Worm (Caenorhabditis elegans) whole organism, L4 larva: Measurements from ENCODE around the gene efn-3.
A peak's percentile ranks its signal among the peaks of the same experiment; 100 is the strongest.

Experiments used
- D1046.2 ChIP-seq: fragments of 200-800 bp; sonication (Bioruptor generic); IDR thresholded peaks from 2 replicates; pipeline ENCODE4 v1.3.6; 2022; ENCODE audit warnings: missing genetic modification characterization, missing compliant biosample characterization
- F49E8.2 ChIP-seq: sonication (generic microtip); optimal IDR thresholded peaks from 2 replicates; lab custom pipeline; 2016; ENCODE audit warnings: missing compliant biosample characterization, mild to moderate bottlenecking, missing genetic modification characterization, borderline replicate concordance
- R02D3.7 ChIP-seq: fragments of 150-350 bp; sonication (generic microtip); optimal IDR thresholded peaks from 3 replicates; lab custom pipeline; 2014; ENCODE audit warnings: missing biosample characterization, missing genetic modification characterization
- T20F7.1 ChIP-seq: fragments of 200-800 bp; sonication (Bioruptor generic); optimal IDR thresholded peaks from 2 replicates; lab custom pipeline; 2018; ENCODE audit warnings: mild to moderate bottlenecking, missing genetic modification characterization, missing compliant biosample characterization
- T26A8.4 ChIP-seq: fragments of 200-800 bp; sonication (Bioruptor generic); IDR thresholded peaks from 2 replicates; pipeline ENCODE4 v1.3.6; 2022; ENCODE audit warnings: missing genetic modification characterization, missing compliant biosample characterization
- Y105C5A.15 ChIP-seq: fragments of 200-800 bp; sonication (Bioruptor generic); IDR thresholded peaks from 2 replicates; pipeline ENCODE4 v1.3.6; 2022; ENCODE audit warnings: missing genetic modification characterization, missing compliant biosample characterization
- Y5F2A.4 ChIP-seq: fragments of 200-800 bp; sonication (Bioruptor generic); optimal IDR thresholded peaks from 2 replicates; lab custom pipeline; 2018; ENCODE audit warnings: mild to moderate bottlenecking, missing genetic modification characterization, missing compliant biosample characterization
- ZK546.5 ChIP-seq, 2 experiments: sonication (generic microtip); optimal IDR thresholded peaks; 2 replicates each; lab custom pipeline; 2017; ENCODE audit warnings: missing biosample characterization in 2 of 2, missing genetic modification characterization in 2 of 2
- aha-1 ChIP-seq: fragments of 150-350 bp; peaks from one replicate; lab custom pipeline; 2014; ENCODE audit warnings: missing biosample characterization, missing genetic modification characterization
- aly-2 ChIP-seq: sonication (generic microtip); optimal IDR thresholded peaks from 2 replicates; lab custom pipeline; 2018; ENCODE audit warnings: missing biosample characterization, missing genetic modification characterization
- ceh-28 ChIP-seq: fragments of 150-350 bp; optimal IDR thresholded peaks from 2 replicates; lab custom pipeline; 2014; ENCODE audit warnings: missing biosample characterization, missing genetic modification reagents, missing genetic modification characterization
- ceh-32 ChIP-seq: sonication (generic microtip); optimal IDR thresholded peaks from 2 replicates; lab custom pipeline; 2016; ENCODE audit warnings: mild to moderate bottlenecking, missing genetic modification characterization, missing compliant biosample characterization; ENCODE audit not compliant: poor library complexity
- ceh-62 ChIP-seq: sonication (generic microtip); optimal IDR thresholded peaks from 2 replicates; lab custom pipeline; 2017; ENCODE audit warnings: missing biosample characterization, missing genetic modification characterization
- daf-12 ChIP-seq: fragments of 150-350 bp; optimal IDR thresholded peaks from 2 replicates; lab custom pipeline; 2014; ENCODE audit warnings: missing biosample characterization, missing genetic modification reagents, missing genetic modification characterization
- daf-8 ChIP-seq: fragments of 200-800 bp; sonication (Bioruptor generic); IDR thresholded peaks from 2 replicates; pipeline ENCODE4 v1.3.6; 2022; ENCODE audit warnings: missing genetic modification characterization, missing compliant biosample characterization
- dmd-9 ChIP-seq: fragments of 200-800 bp; sonication (Bioruptor generic); IDR thresholded peaks from 2 replicates; pipeline ENCODE4 v1.3.6; 2022; ENCODE audit warnings: missing genetic modification reagents, missing genetic modification characterization, missing compliant biosample characterization
- dve-1 ChIP-seq: sonication (generic microtip); optimal IDR thresholded peaks from 2 replicates; lab custom pipeline; 2017; ENCODE audit warnings: antibody characterized with exemption, mild to moderate bottlenecking, missing genetic modification characterization, missing compliant biosample characterization; ENCODE audit not compliant: insufficient read depth
- egl-27 ChIP-seq: sonication (generic microtip); optimal IDR thresholded peaks from 3 replicates; lab custom pipeline; 2017; ENCODE audit warnings: missing biosample characterization, missing genetic modification reagents, missing genetic modification characterization
- egl-43 ChIP-seq: fragments of 200-800 bp; sonication (Bioruptor generic); IDR thresholded peaks from 2 replicates; pipeline ENCODE4 v1.3.6; 2022; ENCODE audit warnings: missing genetic modification reagents, missing genetic modification characterization, missing compliant biosample characterization
- fos-1 ChIP-seq: fragments of 150-350 bp; optimal IDR thresholded peaks from 2 replicates; lab custom pipeline; 2014; ENCODE audit warnings: missing biosample characterization, missing genetic modification characterization
- gei-8 ChIP-seq: fragments of 200-800 bp; sonication (Bioruptor generic); optimal IDR thresholded peaks from 2 replicates; lab custom pipeline; 2018; ENCODE audit warnings: mild to moderate bottlenecking, missing genetic modification characterization, missing compliant biosample characterization
- hlh-11 ChIP-seq: fragments of 200-800 bp; sonication (Bioruptor generic); optimal IDR thresholded peaks from 2 replicates; lab custom pipeline; 2018; ENCODE audit warnings: mild to moderate bottlenecking, missing genetic modification characterization, missing compliant biosample characterization
- lim-7 ChIP-seq: fragments of 200-800 bp; sonication (Bioruptor generic); IDR thresholded peaks from 2 replicates; pipeline ENCODE4 v1.3.6; 2022; ENCODE audit warnings: missing genetic modification characterization, missing compliant biosample characterization
- lin-13 ChIP-seq: fragments of 150-350 bp; optimal IDR thresholded peaks from 2 replicates; lab custom pipeline; 2014; ENCODE audit warnings: missing biosample characterization, missing genetic modification reagents, missing genetic modification characterization
- lin-15B ChIP-seq: fragments of 150-350 bp; sonication (generic microtip); optimal IDR thresholded peaks from 3 replicates; lab custom pipeline; 2014; ENCODE audit warnings: missing biosample characterization, missing genetic modification characterization
- lin-38 ChIP-seq: fragments of 200-800 bp; sonication (Bioruptor generic); IDR thresholded peaks from 2 replicates; pipeline ENCODE4 v1.3.6; 2022; ENCODE audit warnings: missing genetic modification reagents, missing genetic modification characterization, missing compliant biosample characterization
- lin-39 ChIP-seq: fragments of 150-350 bp; optimal IDR thresholded peaks from 2 replicates; lab custom pipeline; 2014; ENCODE audit warnings: missing biosample characterization, missing genetic modification reagents, missing genetic modification characterization
- lir-3 ChIP-seq: sonication (generic microtip); optimal IDR thresholded peaks from 2 replicates; lab custom pipeline; 2016; ENCODE audit warnings: mild to moderate bottlenecking, missing genetic modification characterization, missing compliant biosample characterization
- lsy-2 ChIP-seq, 2 experiments: fragments of 150-350 bp in 1 of 2; sonication (generic microtip) in 1 of 2; optimal IDR thresholded peaks; 2 replicates each; lab custom pipeline; 2014 to 2017; ENCODE audit warnings: missing biosample characterization in 2 of 2, missing genetic modification characterization in 2 of 2
- madf-9 ChIP-seq: fragments of 200-800 bp; sonication (Bioruptor generic); conservative IDR thresholded peaks from 2 replicates; pipeline ENCODE4 v1.3.6; 2022; ENCODE audit warnings: missing genetic modification reagents, missing genetic modification characterization, missing compliant biosample characterization
- mdt-29 ChIP-seq: fragments of 200-800 bp; sonication (Bioruptor generic); IDR thresholded peaks from 2 replicates; pipeline ENCODE4 v1.3.6; 2022; ENCODE audit warnings: missing genetic modification reagents, missing genetic modification characterization, missing compliant biosample characterization
- mes-2 ChIP-seq: sonication (generic microtip); optimal IDR thresholded peaks from 2 replicates; lab custom pipeline; 2016; ENCODE audit warnings: missing genotype, mild to moderate bottlenecking, missing genetic modification characterization, missing compliant biosample characterization; ENCODE audit not compliant: poor library complexity, severe bottlenecking
- nhr-111 ChIP-seq: fragments of 200-800 bp; sonication (Bioruptor generic); optimal IDR thresholded peaks from 2 replicates; lab custom pipeline; 2018; ENCODE audit warnings: mild to moderate bottlenecking, missing genetic modification characterization, missing compliant biosample characterization
- nhr-237 ChIP-seq: sonication (generic microtip); optimal IDR thresholded peaks from 2 replicates; lab custom pipeline; 2017; ENCODE audit warnings: missing biosample characterization, missing genetic modification characterization
- nhr-28 ChIP-seq: fragments of 150-350 bp; optimal IDR thresholded peaks from 2 replicates; lab custom pipeline; 2014; ENCODE audit warnings: missing biosample characterization, missing genetic modification characterization
- nhr-42 ChIP-seq: fragments of 200-800 bp; sonication (Bioruptor generic); IDR thresholded peaks from 2 replicates; pipeline ENCODE4 v1.3.6; 2022; ENCODE audit warnings: missing genetic modification characterization, missing compliant biosample characterization
- nhr-48 ChIP-seq: sonication (generic microtip); optimal IDR thresholded peaks from 2 replicates; lab custom pipeline; 2016; ENCODE audit warnings: mild to moderate bottlenecking, missing genetic modification characterization, missing compliant biosample characterization
- nhr-6 ChIP-seq: fragments of 150-350 bp; optimal IDR thresholded peaks from 2 replicates; lab custom pipeline; 2014; ENCODE audit warnings: missing biosample characterization, missing genetic modification characterization
- nhr-76 ChIP-seq: fragments of 150-350 bp; optimal IDR thresholded peaks from 2 replicates; lab custom pipeline; 2014; ENCODE audit warnings: missing biosample characterization, missing genetic modification characterization
- php-3 ChIP-seq: fragments of 200-800 bp; sonication (Bioruptor generic); IDR thresholded peaks from 2 replicates; pipeline ENCODE4 v1.3.6; 2022; ENCODE audit warnings: missing genetic modification reagents, missing genetic modification characterization, missing compliant biosample characterization
- saeg-2 ChIP-seq: fragments of 200-800 bp; sonication (Bioruptor generic); IDR thresholded peaks from 2 replicates; pipeline ENCODE4 v1.3.6; 2022; ENCODE audit warnings: missing genetic modification reagents, missing genetic modification characterization, missing compliant biosample characterization
- sdz-12 ChIP-seq: fragments of 200-800 bp; sonication (Bioruptor generic); optimal IDR thresholded peaks from 2 replicates; lab custom pipeline; 2018; ENCODE audit warnings: mild to moderate bottlenecking, missing genetic modification characterization, missing compliant biosample characterization
- skn-1 ChIP-seq: fragments of 150-350 bp; optimal IDR thresholded peaks from 2 replicates; lab custom pipeline; 2014; ENCODE audit warnings: missing biosample characterization, missing genetic modification characterization
- snpc-4 ChIP-seq: fragments of 150-350 bp; optimal IDR thresholded peaks from 2 replicates; lab custom pipeline; 2014; ENCODE audit warnings: missing biosample characterization, missing genetic modification characterization
- spr-1 ChIP-seq: sonication (generic microtip); optimal IDR thresholded peaks from 2 replicates; lab custom pipeline; 2016; ENCODE audit warnings: mild to moderate bottlenecking, missing genetic modification characterization, missing compliant biosample characterization
- tra-1 ChIP-seq: fragments of 200-800 bp; sonication (Bioruptor generic); IDR thresholded peaks from 2 replicates; pipeline ENCODE4 v1.3.6; 2022; ENCODE audit warnings: missing genetic modification reagents, missing genetic modification characterization, missing compliant biosample characterization
- unc-39 ChIP-seq: sonication (generic microtip); optimal IDR thresholded peaks from 2 replicates; lab custom pipeline; 2017; ENCODE audit warnings: missing biosample characterization, missing genetic modification characterization
- vab-7 ChIP-seq: fragments of 200-800 bp; sonication (Bioruptor generic); IDR thresholded peaks from 2 replicates; pipeline ENCODE4 v1.3.6; 2022; ENCODE audit warnings: missing genetic modification reagents, missing genetic modification characterization, missing compliant biosample characterization
- zfp-2 ChIP-seq: sonication (generic microtip); optimal IDR thresholded peaks from 2 replicates; lab custom pipeline; 2016; ENCODE audit warnings: mild to moderate bottlenecking, missing genetic modification characterization, missing compliant biosample characterization
- zfp-3 ChIP-seq: fragments of 200-800 bp; sonication (Bioruptor generic); conservative IDR thresholded peaks from 2 replicates; pipeline ENCODE4 v1.3.6; 2022; ENCODE audit warnings: missing genetic modification reagents, missing genetic modification characterization, missing compliant biosample characterization
- zip-11 ChIP-seq: fragments of 200-800 bp; sonication (Bioruptor generic); IDR thresholded peaks from 2 replicates; pipeline ENCODE4 v1.3.6; 2022; ENCODE audit warnings: missing genetic modification characterization, missing compliant biosample characterization
- ztf-7 ChIP-seq: fragments of 150-350 bp; optimal IDR thresholded peaks from 2 replicates; lab custom pipeline; 2014; ENCODE audit warnings: missing biosample characterization, missing genetic modification characterization

efn-3 gene

ce11 chrX:13514384-13514783 is 37.1 kb upstream of the efn-3 start (continued):
- TF ChIP-seq hlh-11 (tag; lab: Kevin White, UChicago) (peak; percentile 80), dve-1 (tag; lab: Kevin White, UChicago) (peak; percentile 95), egl-27 (tag; lab: Kevin White, UChicago) (no peak), lin-15B (tag; lab: Kevin White, UChicago) (no peak), vab-7 (GFP tag; lab: Robert Waterston, UW) (peak; percentile 46; the same call in 1 of the 2 replicates), spr-1 (tag; lab: Kevin White, UChicago) (peak; percentile 82), lim-7 (GFP tag; lab: Robert Waterston, UW) (no peak), F49E8.2 (tag; lab: Kevin White, UChicago) (no peak), gei-8 (no peak), ZK546.5 (tag; optimal IDR thresholded peaks at IDR 0.05; lab: Kevin White, UChicago) (peak in 1 of 2 experiments; percentile 27), ceh-62 (tag; lab: Kevin White, UChicago) (no peak), nhr-48 (tag; lab: Kevin White, UChicago) (peak; percentile 82), Y105C5A.15 (GFP tag; lab: Robert Waterston, UW) (no peak), T26A8.4 (GFP tag; lab: Robert Waterston, UW) (peak; percentile 94), Y5F2A.4 (GFP tag; lab: Kevin White, UChicago) (peak; percentile 13), fos-1 (tag; lab: Kevin White, UChicago) (no peak), nhr-111 (no peak), zfp-3 (no peak), unc-39 (tag; lab: Kevin White, UChicago) (no peak), zip-11 (GFP tag; lab: Robert Waterston, UW) (no peak), zfp-2 (peak; percentile 30), ceh-32 (peak; percentile 53), dmd-9 (GFP tag; lab: Robert Waterston, UW) (no peak), ceh-28 (tag; lab: Kevin White, UChicago) (peak; percentile 72), T20F7.1 (peak; percentile 87), sdz-12 (GFP tag; lab: Kevin White, UChicago) (no peak), saeg-2 (no peak), nhr-6 (tag; lab: Kevin White, UChicago) (peak; percentile 75), snpc-4 (tag; lab: Kevin White, UChicago) (no peak), R02D3.7 (no peak), lsy-2 (tag; optimal IDR thresholded peaks at IDR 0.05; lab: Kevin White, UChicago) (peak; percentile 76 to 93)

- TF ChIP-seq nhr-6 (tag; lab: Kevin White, UChicago) (peak; percentile 55), D1046.2 (GFP tag; lab: Robert Waterston, UW) (peak; percentile 83; the same call in 1 of the 2 replicates), php-3 (no peak), gei-8 (peak; percentile 12), mdt-29 (GFP tag; lab: Robert Waterston, UW) (no peak), ceh-62 (tag; lab: Kevin White, UChicago) (no peak), daf-8 (no peak), lin-38 (GFP tag; lab: Robert Waterston, UW) (peak; percentile 76), tra-1 (GFP tag; lab: Robert Waterston, UW) (peak; percentile 69; the same call in 1 of the 2 replicates), nhr-42 (GFP tag; lab: Robert Waterston, UW) (peak; percentile 59; the same call in 1 of the 2 replicates), nhr-76 (no peak), aly-2 (no peak), daf-12 (no peak), sdz-12 (GFP tag; lab: Kevin White, UChicago) (peak; percentile 7), madf-9 (GFP tag; lab: Robert Waterston, UW) (peak; percentile 76), R02D3.7 (no peak), lir-3 (tag; lab: Kevin White, UChicago) (peak; percentile 71), egl-43 (GFP tag; lab: Robert Waterston, UW) (peak; percentile 92), ztf-7 (peak; percentile 36), nhr-237 (tag; lab: Kevin White, UChicago) (no peak), skn-1 (tag; lab: Kevin White, UChicago) (no peak), mes-2 (tag; lab: Kevin White, UChicago) (peak; percentile 77), lin-39 (tag; lab: Kevin White, UChicago) (no peak), aha-1 (tag; lab: Kevin White, UChicago) (peak; percentile 69), ceh-32 (no peak), saeg-2 (no peak), nhr-28 (tag; lab: Kevin White, UChicago) (peak; percentile 39), lin-13 (peak; percentile 14)
These were observed 34.5 kb upstream of the efn-3 start for ce11 chrX:13511796-13512195.
